Worm (Caenorhabditis elegans) whole organism, young adult: ENCODE results near the gene let-99.

Experiments used
- B0035.1 ChIP-seq: sonication (generic microtip); optimal IDR thresholded peaks from 2 replicates; lab custom pipeline; 2016; ENCODE audit warnings: missing genetic modification characterization, mild to moderate bottlenecking, missing compliant biosample characterization, missing genotype, missing genetic modification reagents
- C06A6.2 ChIP-seq: fragments of 200-800 bp; sonication (Bioruptor generic); conservative IDR thresholded peaks from 2 replicates; pipeline ENCODE4 v1.3.6; 2022; ENCODE audit warnings: missing genetic modification characterization, missing compliant biosample characterization
- C17E4.6 ChIP-seq: fragments of 200-800 bp; sonication (Bioruptor generic); IDR thresholded peaks from 2 replicates; pipeline ENCODE4 v1.3.6; 2022; ENCODE audit warnings: missing genetic modification reagents, missing genetic modification characterization, missing compliant biosample characterization
- F33H1.4 ChIP-seq: fragments of 200-800 bp; sonication (Bioruptor generic); IDR thresholded peaks from 2 replicates; pipeline ENCODE4 v1.3.6; 2022; ENCODE audit warnings: missing genetic modification reagents, missing genetic modification characterization, missing compliant biosample characterization
- F39B2.1 ChIP-seq: fragments of 200-800 bp; sonication (Bioruptor generic); IDR thresholded peaks from 2 replicates; pipeline ENCODE4 v1.3.6; 2022; ENCODE audit warnings: missing genetic modification reagents, missing genetic modification characterization, missing compliant biosample characterization
- F52B5.7 ChIP-seq: sonication (generic microtip); optimal IDR thresholded peaks from 2 replicates; lab custom pipeline; 2016; ENCODE audit warnings: mild to moderate bottlenecking, missing genetic modification characterization, missing compliant biosample characterization
- F55B11.4 ChIP-seq: sonication (generic microtip); optimal IDR thresholded peaks from 2 replicates; lab custom pipeline; 2016; ENCODE audit warnings: missing compliant biosample characterization, missing genetic modification characterization, borderline replicate concordance; ENCODE audit not compliant: insufficient read depth
- T26A5.8 ChIP-seq: sonication (generic microtip); optimal IDR thresholded peaks from 2 replicates; lab custom pipeline; 2016; ENCODE audit warnings: missing genetic modification characterization, missing compliant biosample characterization
- Y53F4B.3 ChIP-seq: fragments of 200-800 bp; sonication (Bioruptor generic); IDR thresholded peaks from 2 replicates; pipeline ENCODE4 v1.3.6; 2022; ENCODE audit warnings: missing genetic modification reagents, missing genetic modification characterization, missing compliant biosample characterization
- Y53G8AR.9 ChIP-seq: fragments of 200-800 bp; sonication (Bioruptor generic); conservative IDR thresholded peaks from 2 replicates; pipeline ENCODE4 v1.3.6; 2022; ENCODE audit warnings: missing genetic modification reagents, missing genetic modification characterization, missing compliant biosample characterization
- Y56A3A.18 ChIP-seq: fragments of 200-800 bp; sonication (Bioruptor generic); IDR thresholded peaks from 2 replicates; pipeline ENCODE4 v1.3.6; 2022; ENCODE audit warnings: missing genetic modification reagents, missing genetic modification characterization, missing compliant biosample characterization
- Y67H2A.10 ChIP-seq: fragments of 200-800 bp; sonication (Bioruptor generic); conservative IDR thresholded peaks from 2 replicates; pipeline ENCODE4 v1.3.6; 2022; ENCODE audit warnings: missing genetic modification reagents, missing genetic modification characterization, missing compliant biosample characterization
- akir-1 ChIP-seq: fragments of 200-800 bp; sonication (Bioruptor generic); optimal IDR thresholded peaks from 2 replicates; lab custom pipeline; 2018; ENCODE audit warnings: mild to moderate bottlenecking, missing genetic modification characterization, moderate library complexity, missing compliant biosample characterization
- aptf-2 ChIP-seq: fragments of 200-800 bp; sonication (Bioruptor generic); conservative IDR thresholded peaks from 2 replicates; pipeline ENCODE4 v1.3.6; 2022; ENCODE audit warnings: missing genetic modification reagents, missing genetic modification characterization, missing compliant biosample characterization
- atf-7 ChIP-seq: sonication (generic microtip); optimal IDR thresholded peaks from 2 replicates; lab custom pipeline; 2017; ENCODE audit warnings: mild to moderate bottlenecking, missing genetic modification characterization, missing compliant biosample characterization
- athp-1 ChIP-seq: sonication (generic microtip); optimal IDR thresholded peaks from 2 replicates; lab custom pipeline; 2017; ENCODE audit warnings: mild to moderate bottlenecking, missing genetic modification characterization, missing compliant biosample characterization
- attf-3 ChIP-seq: fragments of 200-800 bp; sonication (Bioruptor generic); conservative IDR thresholded peaks from 2 replicates; pipeline ENCODE4 v1.3.6; 2022; ENCODE audit warnings: missing genetic modification reagents, missing genetic modification characterization, missing compliant biosample characterization
- bed-2 ChIP-seq: fragments of 200-800 bp; sonication (Bioruptor generic); IDR thresholded peaks from 2 replicates; pipeline ENCODE4 v1.3.6; 2022; ENCODE audit warnings: missing genetic modification reagents, missing genetic modification characterization, missing compliant biosample characterization
- cebp-1 ChIP-seq, 2 experiments: fragments of 200-800 bp in 1 of 2; sonication (Bioruptor generic) in 1 of 2; sonication (generic microtip) in 1 of 2; IDR thresholded peaks in 1 of 2; optimal IDR thresholded peaks in 1 of 2; 2 replicates each; pipeline versions ENCODE4 v1.3.6 to Lab custom; 2017 to 2022; ENCODE audit warnings: missing compliant biosample characterization in 2 of 2, missing genetic modification characterization in 2 of 2, mild to moderate bottlenecking in 1 of 2, missing genetic modification reagents in 1 of 2, moderate library complexity in 1 of 2
- ceh-100 ChIP-seq: fragments of 200-800 bp; sonication (Bioruptor generic); IDR thresholded peaks from 2 replicates; pipeline ENCODE4 v1.3.6; 2022; ENCODE audit warnings: missing genetic modification reagents, missing genetic modification characterization, missing compliant biosample characterization
- ceh-40 ChIP-seq: fragments of 200-800 bp; sonication (Bioruptor generic); IDR thresholded peaks from 2 replicates; pipeline ENCODE4 v1.3.6; 2022; ENCODE audit warnings: missing genetic modification characterization, missing compliant biosample characterization
- ceh-58 ChIP-seq: fragments of 200-800 bp; sonication (Bioruptor generic); IDR thresholded peaks from 2 replicates; pipeline ENCODE4 v1.3.6; 2022; ENCODE audit warnings: missing genetic modification characterization, missing compliant biosample characterization
- ceh-79 ChIP-seq: sonication (generic microtip); optimal IDR thresholded peaks from 2 replicates; lab custom pipeline; 2017; ENCODE audit warnings: mild to moderate bottlenecking, missing genetic modification characterization, missing compliant biosample characterization
- dox-1 ChIP-seq: fragments of 200-800 bp; sonication (Bioruptor generic); IDR thresholded peaks from 2 replicates; pipeline ENCODE4 v1.3.6; 2022; ENCODE audit warnings: missing genetic modification reagents, missing genetic modification characterization, missing compliant biosample characterization
- dpl-1 ChIP-seq: fragments of 150-350 bp; optimal IDR thresholded peaks from 2 replicates; lab custom pipeline; 2014; ENCODE audit warnings: missing biosample characterization, missing genetic modification reagents, missing genetic modification characterization
- egl-18 ChIP-seq: fragments of 200-800 bp; sonication (Bioruptor generic); IDR thresholded peaks from 2 replicates; pipeline ENCODE4 v1.3.6; 2022; ENCODE audit warnings: missing genetic modification reagents, missing genetic modification characterization, missing compliant biosample characterization
- egl-44 ChIP-seq: fragments of 200-800 bp; sonication (Bioruptor generic); IDR thresholded peaks from 2 replicates; pipeline ENCODE4 v1.3.6; 2022; ENCODE audit warnings: missing genetic modification reagents, missing genetic modification characterization, missing compliant biosample characterization
- ekl-4 ChIP-seq: fragments of 200-800 bp; sonication (Bioruptor generic); IDR thresholded peaks from 2 replicates; pipeline ENCODE4 v1.3.6; 2022; ENCODE audit warnings: missing genetic modification reagents, missing genetic modification characterization, missing compliant biosample characterization
- ets-4 ChIP-seq: fragments of 200-800 bp; sonication (Bioruptor generic); optimal IDR thresholded peaks from 2 replicates; lab custom pipeline; 2018; ENCODE audit warnings: mild to moderate bottlenecking, missing genetic modification characterization, missing compliant biosample characterization
- gei-17 ChIP-seq: fragments of 200-800 bp; sonication (Bioruptor generic); optimal IDR thresholded peaks from 2 replicates; lab custom pipeline; 2018; ENCODE audit warnings: mild to moderate bottlenecking, missing genetic modification characterization, missing compliant biosample characterization
- hlh-12 ChIP-seq: sonication (generic microtip); optimal IDR thresholded peaks from 2 replicates; lab custom pipeline; 2016; ENCODE audit warnings: missing genetic modification characterization, missing compliant biosample characterization
- hsf-1 ChIP-seq: fragments of 200-800 bp; sonication (Bioruptor generic); IDR thresholded peaks from 2 replicates; pipeline ENCODE4 v1.3.6; 2022; ENCODE audit warnings: missing genetic modification reagents, missing genetic modification characterization, missing compliant biosample characterization
- lsy-27 ChIP-seq: sonication (generic microtip); optimal IDR thresholded peaks from 2 replicates; lab custom pipeline; 2017; ENCODE audit warnings: missing genetic modification characterization, mild to moderate bottlenecking, missing compliant biosample characterization, antibody characterized with exemption, missing genotype, borderline replicate concordance; ENCODE audit not compliant: insufficient read depth
- madf-3 ChIP-seq: fragments of 200-800 bp; sonication (Bioruptor generic); IDR thresholded peaks from 2 replicates; pipeline ENCODE4 v1.3.6; 2022; ENCODE audit warnings: missing genetic modification reagents, missing genetic modification characterization, missing compliant biosample characterization
- mcd-1 ChIP-seq: fragments of 200-800 bp; sonication (Bioruptor generic); IDR thresholded peaks from 2 replicates; pipeline ENCODE4 v1.3.6; 2022; ENCODE audit warnings: missing genetic modification reagents, missing genetic modification characterization, missing compliant biosample characterization
- nhr-90 ChIP-seq: sonication (generic microtip); optimal IDR thresholded peaks from 2 replicates; lab custom pipeline; 2016; ENCODE audit warnings: missing genotype, mild to moderate bottlenecking, missing genetic modification characterization, missing compliant biosample characterization
- rpc-1 ChIP-seq, 2 experiments: fragments of 150-350 bp in 1 of 2; sonication (generic microtip) in 1 of 2; optimal IDR thresholded peaks; 2 replicates each; lab custom pipeline; 2014 to 2018; ENCODE audit warnings: missing biosample characterization in 1 of 2, missing genetic modification characterization in 1 of 2, missing genetic modification reagents in 1 of 2, missing genotype in 1 of 2
- sdz-38 ChIP-seq: sonication (generic microtip); optimal IDR thresholded peaks from 2 replicates; lab custom pipeline; 2016; ENCODE audit warnings: missing genotype, missing genetic modification characterization, missing compliant biosample characterization
- snpc-4 ChIP-seq, 5 experiments: fragments of 150-350 bp in 1 of 5; sonication (generic microtip) in 4 of 5; optimal IDR thresholded peaks; 2 replicates each; lab custom pipeline; 2014 to 2018; ENCODE audit warnings: missing genetic modification characterization in 5 of 5, missing biosample characterization in 3 of 5, antibody characterized with exemption in 2 of 5, mild to moderate bottlenecking in 2 of 5, missing compliant biosample characterization in 2 of 5, missing genotype in 2 of 5, moderate library complexity in 2 of 5, missing genetic modification reagents in 1 of 5
- sptf-2 ChIP-seq: fragments of 200-800 bp; sonication (Bioruptor generic); optimal IDR thresholded peaks from 2 replicates; lab custom pipeline; 2018; ENCODE audit warnings: mild to moderate bottlenecking, missing genetic modification characterization, missing compliant biosample characterization
- xnd-1 ChIP-seq: sonication (generic microtip); optimal IDR thresholded peaks from 2 replicates; lab custom pipeline; 2016; ENCODE audit warnings: missing genotype, missing genetic modification reagents, missing genetic modification characterization, missing compliant biosample characterization
- zfh-2 ChIP-seq: fragments of 200-800 bp; sonication (Bioruptor generic); conservative IDR thresholded peaks from 2 replicates; pipeline ENCODE4 v1.3.6; 2022; ENCODE audit warnings: missing genetic modification reagents, missing genetic modification characterization, missing compliant biosample characterization
- ztf-22 ChIP-seq: fragments of 200-800 bp; sonication (Bioruptor generic); optimal IDR thresholded peaks from 2 replicates; lab custom pipeline; 2018; ENCODE audit warnings: mild to moderate bottlenecking, missing genetic modification characterization, moderate library complexity, missing compliant biosample characterization
- ztf-28 ChIP-seq: fragments of 200-800 bp; sonication (Bioruptor generic); IDR thresholded peaks from 2 replicates; pipeline ENCODE4 v1.3.6; 2022; ENCODE audit warnings: missing genetic modification reagents, missing genetic modification characterization, missing compliant biosample characterization

Gene let-99

DNA sequence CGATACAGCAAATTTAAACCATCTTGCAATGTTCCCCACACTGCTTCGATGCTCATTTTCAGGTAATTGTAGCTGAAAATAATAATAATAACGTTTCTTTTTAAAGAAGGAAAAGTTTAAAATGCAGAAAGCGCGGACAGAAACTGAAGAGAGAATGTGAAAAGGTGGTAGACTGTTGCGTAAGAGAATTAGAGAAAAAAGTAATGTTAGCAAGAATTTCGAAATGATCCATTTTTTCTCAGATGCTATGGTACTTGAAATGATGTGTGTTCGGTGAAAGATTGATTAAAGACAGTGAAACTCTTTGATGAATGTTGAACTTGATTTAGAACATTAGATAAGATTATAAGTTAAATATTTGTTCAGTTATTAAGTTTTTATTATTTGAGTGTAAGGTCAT is 22.7 kb downstream of the let-99 start, which contains the start of gene cul-6:
TSS of gene cul-6 (minus strand) at position 79 of the 400 bp plus-strand sequence.
- TF ChIP-seq F52B5.7 (tag; lab: Kevin White, UChicago) = no peak
- no peak for TF ChIP-seq Y53G8AR.9 (GFP tag; lab: Robert Waterston, UW)
- no peak for TF ChIP-seq cebp-1 (GFP tag; IDR thresholded peaks at IDR 0.05; lab: Robert Waterston, UW)
- peak; percentile 55 for TF ChIP-seq cebp-1 (tag; optimal IDR thresholded peaks at IDR 0.05; lab: Kevin White, UChicago)
- no peak for TF ChIP-seq xnd-1
- no peak for TF ChIP-seq C17E4.6 (GFP tag; lab: Robert Waterston, UW)
- TF ChIP-seq atf-7 (tag; lab: Kevin White, UChicago) = no peak
- TF ChIP-seq ztf-22 = no peak
- no peak for TF ChIP-seq attf-3 (GFP tag; lab: Robert Waterston, UW)

DNA sequence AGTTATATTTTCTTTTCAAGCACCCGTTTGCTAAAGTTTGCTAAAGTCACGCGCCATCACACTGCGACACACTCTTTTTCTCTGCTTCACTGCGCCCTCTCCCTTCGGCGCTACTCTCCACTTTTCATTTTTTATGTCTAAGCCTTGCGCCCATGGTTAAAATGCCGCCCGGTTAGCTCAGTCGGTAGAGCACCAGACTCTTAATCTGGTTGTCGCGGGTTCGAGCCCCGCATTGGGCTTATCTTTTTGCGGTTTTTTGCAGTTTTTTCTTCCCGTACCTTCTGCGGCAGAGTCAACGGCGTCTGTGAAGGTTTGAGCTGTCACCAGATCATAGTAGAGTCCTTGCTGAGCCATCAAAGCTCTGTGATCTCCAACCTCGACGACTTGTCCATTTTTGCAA is 26.9 kb downstream of the let-99 start:
- peak; percentile 86 for TF ChIP-seq dox-1 (GFP tag; lab: Robert Waterston, UW)
- peak; percentile 42 for TF ChIP-seq B0035.1 (tag; lab: Kevin White, UChicago)
- peak; percentile 60 for TF ChIP-seq ceh-100
- TF ChIP-seq zfh-2 (GFP tag; lab: Robert Waterston, UW) = peak; percentile 71
- peak; percentile 1 for TF ChIP-seq hlh-12 (tag; lab: Kevin White, UChicago)
- TF ChIP-seq egl-18 (GFP tag; lab: Robert Waterston, UW) = no peak
- TF ChIP-seq egl-44 (GFP tag; lab: Robert Waterston, UW) = peak; percentile 70; the same call in 1 of the 2 replicates
- 0 out of 2 replicates have a peak, but pooled peaks have one; percentile 59 for TF ChIP-seq aptf-2
- 0 out of 2 replicates have a peak, but pooled peaks have one; percentile 35 for TF ChIP-seq C06A6.2 (GFP tag; lab: Robert Waterston, UW)
- TF ChIP-seq dpl-1 (GFP tag; lab: Kevin White, UChicago) = no peak
- no peak for TF ChIP-seq xnd-1
- peak; percentile 59 for TF ChIP-seq athp-1
- TF ChIP-seq lsy-27 = no peak
- no peak for TF ChIP-seq T26A5.8
- TF ChIP-seq rpc-1 (optimal IDR thresholded peaks at IDR 0.05; lab: Kevin White, UChicago) = peak; percentile 84
- TF ChIP-seq rpc-1 (tag; optimal IDR thresholded peaks at IDR 0.05; lab: Kevin White, UChicago) = peak; percentile 90
- TF ChIP-seq F55B11.4 (tag; lab: Kevin White, UChicago) = no peak
- 0 out of 2 replicates have a peak, but pooled peaks have one; percentile 37 for TF ChIP-seq ceh-40 (GFP tag; lab: Robert Waterston, UW)
- TF ChIP-seq F39B2.1 (GFP tag; lab: Robert Waterston, UW) = no peak
- no peak for TF ChIP-seq ztf-22
- peak; percentile 78 for TF ChIP-seq snpc-4 (GFP tag; optimal IDR thresholded peaks at IDR 0.05; lab: Kevin White, UChicago)
- peak in 3 of 4 experiments; percentile 53 to 84 (median 84) for TF ChIP-seq snpc-4 (tag; optimal IDR thresholded peaks at IDR 0.05; lab: Kevin White, UChicago)
- TF ChIP-seq ets-4 (GFP tag; lab: Kevin White, UChicago) = no peak
- TF ChIP-seq F52B5.7 (tag; lab: Kevin White, UChicago) = peak; percentile 48
- peak; percentile 19 for TF ChIP-seq akir-1 (GFP tag; lab: Kevin White, UChicago)
- TF ChIP-seq nhr-90 (tag; lab: Kevin White, UChicago) = peak; percentile 78
- peak; percentile 68 for TF ChIP-seq ekl-4
- peak; percentile 89 for TF ChIP-seq ztf-28 (GFP tag; lab: Robert Waterston, UW)
- TF ChIP-seq ceh-58 (GFP tag; lab: Robert Waterston, UW) = no peak
- peak; percentile 76 for TF ChIP-seq mcd-1
- TF ChIP-seq bed-2 (GFP tag; lab: Robert Waterston, UW) = no peak
- no peak; the same call in 1 of the 2 replicates for TF ChIP-seq F33H1.4 (GFP tag; lab: Robert Waterston, UW)
- TF ChIP-seq madf-3 = peak; percentile 57; the same call in 1 of the 2 replicates
- peak; percentile 81 for TF ChIP-seq Y53F4B.3
- TF ChIP-seq ceh-79 (tag; lab: Kevin White, UChicago) = no peak
- TF ChIP-seq Y56A3A.18 (GFP tag; lab: Robert Waterston, UW) = peak; percentile 63; the same call in 1 of the 2 replicates
- TF ChIP-seq sdz-38 (tag; lab: Kevin White, UChicago) = no peak
- 0 out of 2 replicates have a peak, but pooled peaks have one; percentile 11 for TF ChIP-seq hsf-1 (GFP tag; lab: Robert Waterston, UW)
- TF ChIP-seq Y67H2A.10 (GFP tag; lab: Robert Waterston, UW) = no peak
- TF ChIP-seq atf-7 (tag; lab: Kevin White, UChicago) = peak; percentile 52
- no peak for TF ChIP-seq sptf-2 (GFP tag; lab: Kevin White, UChicago)
- peak; percentile 4 for TF ChIP-seq gei-17 (GFP tag; lab: Kevin White, UChicago)
